Fruit fly (Drosophila melanogaster): ENCODE measurements around the gene sws.

DNA sequence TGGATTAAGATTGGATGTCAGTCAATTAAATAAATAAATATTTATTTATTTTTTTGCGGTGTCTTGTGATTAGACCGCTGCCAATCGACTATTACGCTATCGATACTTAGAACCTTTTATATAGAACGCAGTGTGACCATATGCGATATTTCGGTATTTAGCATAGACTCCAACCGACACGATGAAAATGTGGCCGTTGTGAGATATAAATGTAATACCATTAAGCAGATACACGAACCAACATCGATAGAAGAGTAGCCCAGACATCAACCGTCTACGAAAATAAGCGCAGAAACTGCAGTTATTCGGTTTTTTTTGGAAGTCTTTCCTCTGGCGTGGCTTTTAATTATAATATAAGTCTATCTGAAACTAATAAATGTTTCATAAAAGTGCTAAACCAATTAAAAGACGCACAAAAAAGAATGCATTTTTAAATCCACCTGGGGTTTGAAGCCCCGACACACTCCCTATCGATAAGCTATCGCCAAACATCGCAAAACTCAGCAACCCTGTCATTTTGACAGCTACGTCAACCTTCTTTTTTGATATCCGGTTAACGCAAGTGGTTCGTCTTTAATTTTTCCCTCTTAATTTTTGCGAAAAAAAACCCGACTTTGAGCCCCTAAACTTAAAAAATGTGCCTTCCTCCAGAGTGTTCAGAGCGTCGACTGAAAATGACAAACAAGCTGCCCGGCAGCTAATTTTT is 34.7 kb downstream of the sws start, which contains the start of the genes Dhdds and RpS14a:
- TF ChIP-seq kay (GFP tag; ENCODE audit: borderline replicate concordance) (no peak), Clk (GFP tag; optimal IDR thresholded peaks at IDR 0.05) (no peak), ovo (GFP tag; optimal IDR thresholded peaks at IDR 0.05) (peak; percentile 77)
